Worm (Caenorhabditis elegans): ENCODE data around the gene F10E9.5.

F10E9.5 gene

ce11 chrIII:8307356-8307755 lies at the start of gene F10E9.5, which contains the start of gene F10E9.7:
F10E9.5 (plus strand) TSS chrIII:8307592.
F10E9.7 (minus strand) TSS chrIII:8307441.
- TF ChIP-seq ama-1 (optimal IDR thresholded peaks at IDR 0.05) (no peak), lsy-2 (tag; optimal IDR thresholded peaks at IDR 0.05) (peak in 1 of 2 experiments; percentile 96), daf-19 (GFP tag; conservative IDR thresholded peaks at IDR 0.05) (0 out of 2 replicates have a peak, but pooled peaks have one; percentile 7), pqm-1 (tag; optimal IDR thresholded peaks at IDR 0.05) (peak; percentile 25), aly-2 (tag; optimal IDR thresholded peaks at IDR 0.05) (no peak), gei-8 (GFP tag; optimal IDR thresholded peaks at IDR 0.05) (no peak), ctbp-1 (GFP tag; IDR thresholded peaks at IDR 0.05) (no peak), nhr-10 (tag; optimal IDR thresholded peaks at IDR 0.05) (no peak), zip-2 (tag; optimal IDR thresholded peaks at IDR 0.05) (no peak), lin-1 (GFP tag; IDR thresholded peaks at IDR 0.05) (peak; percentile 71; the same call in 1 of the 2 replicates), spr-1 (tag; optimal IDR thresholded peaks at IDR 0.05) (peak; percentile 32), ztf-11 (tag; optimal IDR thresholded peaks at IDR 0.05) (no peak), nhr-111 (GFP tag; optimal IDR thresholded peaks at IDR 0.05) (no peak), Y75B8A.6 (GFP tag; IDR thresholded peaks at IDR 0.05) (no peak), cey-2 (tag; optimal IDR thresholded peaks at IDR 0.05; ENCODE audit: borderline replicate concordance, insufficient read depth) (no peak), ceh-44 (GFP tag; IDR thresholded peaks at IDR 0.05) (peak; percentile 86), ceh-62 (tag; optimal IDR thresholded peaks at IDR 0.05) (no peak), ceh-82 (tag; optimal IDR thresholded peaks at IDR 0.05) (no peak), nhr-77 (tag; optimal IDR thresholded peaks at IDR 0.05) (peak; percentile 57), daf-16 (GFP tag; optimal IDR thresholded peaks at IDR 0.05) (peak in 1 of 2 experiments; percentile 27), daf-16 (tag; optimal IDR thresholded peaks at IDR 0.05) (peak; percentile 56), set-16 (GFP tag; IDR thresholded peaks at IDR 0.05) (no peak), madf-5 (GFP tag; IDR thresholded peaks at IDR 0.05) (peak in 1 of 2 experiments; percentile 61; a peak in 1 of 4 replicates), T20F7.1 (GFP tag; optimal IDR thresholded peaks at IDR 0.05) (peak; percentile 99), unc-130 (GFP tag; optimal IDR thresholded peaks at IDR 0.05) (peak; percentile 96), mxl-3 (GFP tag; optimal IDR thresholded peaks at IDR 0.05) (peak; percentile 39), F10B5.3 (tag; optimal IDR thresholded peaks at IDR 0.05) (no peak), fkh-10 (GFP tag; optimal IDR thresholded peaks at IDR 0.05) (peak; percentile 60), egl-27 (tag; optimal IDR thresholded peaks at IDR 0.05) (no peak), lir-3 (tag; optimal IDR thresholded peaks at IDR 0.05) (no peak), nhr-42 (GFP tag; IDR thresholded peaks at IDR 0.05) (no peak), D1046.2 (GFP tag; IDR thresholded peaks at IDR 0.05) (peak; percentile 60; the same call in 1 of the 2 replicates), daf-12 (tag; optimal IDR thresholded peaks at IDR 0.05) (no peak), pha-4 (GFP tag; IDR thresholded peaks at IDR 0.05) (peak; percentile 76), pha-4 (tag; optimal IDR thresholded peaks at IDR 0.05) (peak; percentile 69), T26A8.4 (GFP tag; IDR thresholded peaks at IDR 0.05) (no peak; the same call in 1 of the 2 replicates), nhr-28 (tag; optimal IDR thresholded peaks at IDR 0.05) (peak; percentile 34), ZK546.5 (tag; optimal IDR thresholded peaks at IDR 0.05) (no peak), ces-1 (GFP tag; optimal IDR thresholded peaks at IDR 0.05) (no peak), Y105C5A.15 (GFP tag; IDR thresholded peaks at IDR 0.05) (no peak), Y48G9A.11 (GFP tag; IDR thresholded peaks at IDR 0.05) (peak; percentile 99), nhr-41 (GFP tag; IDR thresholded peaks at IDR 0.05) (no peak), lin-39 (tag; optimal IDR thresholded peaks at IDR 0.05) (no peak), mdt-29 (GFP tag; IDR thresholded peaks at IDR 0.05) (0 out of 2 replicates have a peak, but pooled peaks have one; percentile 45), rbr-2 (tag; optimal IDR thresholded peaks at IDR 0.05) (peak; percentile 76), sdz-12 (GFP tag; optimal IDR thresholded peaks at IDR 0.05) (peak; percentile 68), snpc-1.2 (GFP tag; IDR thresholded peaks at IDR 0.05) (no peak), arid-1 (GFP tag; conservative IDR thresholded peaks at IDR 0.05) (peak; percentile 60; the same call in 1 of the 2 replicates), attf-4 (tag; optimal IDR thresholded peaks at IDR 0.05) (no peak), F37D6.2 (tag; optimal IDR thresholded peaks at IDR 0.05) (peak; percentile 64), zip-11 (GFP tag; IDR thresholded peaks at IDR 0.05) (no peak), ceh-20 (GFP tag; IDR thresholded peaks at IDR 0.05) (0 out of 2 replicates have a peak, but pooled peaks have one; percentile 28), R02D3.7 (tag; optimal IDR thresholded peaks at IDR 0.05) (no peak)
